Worm (Caenorhabditis elegans) whole organism, L4 larva: ENCODE results near the gene rpn-9.
A peak's percentile ranks its signal among the peaks of the same experiment; 100 is the strongest.

Experiments
- aha-1 ChIP-seq: fragments of 150-350 bp; peaks from one replicate; lab custom pipeline; 2014; ENCODE audit warnings: missing biosample characterization, missing genetic modification characterization
- aly-2 ChIP-seq: sonication (generic microtip); optimal IDR thresholded peaks from 2 replicates; lab custom pipeline; 2018; ENCODE audit warnings: missing biosample characterization, missing genetic modification characterization
- ama-1 ChIP-seq: fragments of 150-350 bp; optimal IDR thresholded peaks from 2 replicates; lab custom pipeline; 2014; ENCODE audit warnings: inconsistent platforms, mixed read lengths

ce11 chrII:11238869-11239647 lies at the start of gene rpn-9, which contains the start of gene T06D8.9:
- TF ChIP-seq aha-1 (tag; lab: Kevin White, UChicago): no peak
- TF ChIP-seq aly-2 (tag; lab: Kevin White, UChicago): no peak
- peak; percentile 37 for TF ChIP-seq ama-1 (lab: Kevin White, UChicago)
